Fruit fly (Drosophila melanogaster) Kc167 (cell line): ENCODE results near the gene Uro.

Experiments
- Myc ChIP-seq: fragments of >200 bp; optimal IDR thresholded peaks from 2 replicates; lab custom pipeline; 2017; ENCODE audit warnings: missing external identifiers
- Sin3A ChIP-seq: fragments of >200 bp; optimal IDR thresholded peaks from 2 replicates; lab custom pipeline; 2018; ENCODE audit warnings: missing external identifiers
- h ChIP-seq: fragments of >200 bp; optimal IDR thresholded peaks from 3 replicates; lab custom pipeline; 2018; ENCODE audit warnings: missing external identifiers
- insv ChIP-seq: fragments of >200 bp; optimal IDR thresholded peaks from 3 replicates; lab custom pipeline; 2018; ENCODE audit warnings: missing external identifiers
- psq ChIP-seq: fragments of >200 bp; optimal IDR thresholded peaks from 2 replicates; lab custom pipeline; 2017; ENCODE audit warnings: missing external identifiers

DNA sequence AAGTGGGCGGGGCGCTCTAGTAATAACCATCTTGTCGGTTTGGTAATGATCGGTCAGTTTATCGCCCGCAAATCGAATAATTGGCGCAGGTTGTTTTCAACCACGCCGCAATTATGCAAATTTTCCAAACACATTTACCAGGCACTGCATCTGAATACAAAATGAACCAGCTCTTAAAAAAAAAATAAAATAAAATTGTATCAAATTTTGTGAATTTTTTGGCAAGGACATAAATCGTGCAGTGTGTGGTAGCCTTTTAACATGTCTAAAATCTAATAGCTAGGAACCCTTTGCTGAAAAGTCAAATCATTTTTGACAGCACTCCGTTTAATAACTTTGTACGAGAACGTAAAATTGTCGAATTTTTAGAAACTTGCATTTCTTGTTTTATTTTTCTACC, 32.9 kb upstream of the Uro start, which contains the start of gene ATPsynGL:
- TF ChIP-seq psq (lab: Kevin White, UChicago) (no peak), Sin3A (no peak), h (no peak), Myc (lab: Kevin White, UChicago) (no peak), insv (lab: Kevin White, UChicago) (no peak)
